Worm (Caenorhabditis elegans): ENCODE results near the gene gegf-1.

ce11 chrIV:132095-132494, 25.6 kb downstream of the gegf-1 start, which contains the start of gene daf-1:
- TF ChIP-seq ztf-29 (GFP tag; IDR thresholded peaks at IDR 0.05), result no peak
- no peak for TF ChIP-seq T22C8.4 (GFP tag; IDR thresholded peaks at IDR 0.05)
- no peak for TF ChIP-seq flt-1 (GFP tag; IDR thresholded peaks at IDR 0.05)
- no peak for TF ChIP-seq ztf-23 (GFP tag; IDR thresholded peaks at IDR 0.05)

All from whole organism, midembryonic.